Fruit fly (Drosophila melanogaster): ENCODE measurements around the gene Bet5.

dm6 chr3R:30170671-30171667 is 9.1 kb upstream of the Bet5 start, which contains the start of gene Rsod:
- TF ChIP-seq CG14655 (GFP tag; optimal IDR thresholded peaks at IDR 0.05) (peak; percentile 86), CG8301 (tag; optimal IDR thresholded peaks at IDR 0.05) (peak; percentile 80), CG9948 (tag; optimal IDR thresholded peaks at IDR 0.05) (peak; percentile 72), rn (GFP tag; IDR thresholded peaks at IDR 0.05) (peak; percentile 91)

All from whole organism, pupa.